Worm (Caenorhabditis elegans): ENCODE data around the gene Y66D12A.10.

- no peak for TF ChIP-seq skn-1 (tag; optimal IDR thresholded peaks at IDR 0.05)
- TF ChIP-seq elt-1 (tag; optimal IDR thresholded peaks at IDR 0.05): no peak
- no peak for TF ChIP-seq fos-1 (tag; optimal IDR thresholded peaks at IDR 0.05)
- no peak for TF ChIP-seq ceh-16 (tag; optimal IDR thresholded peaks at IDR 0.05)
- TF ChIP-seq ztf-4 (tag; optimal IDR thresholded peaks at IDR 0.05): no peak
- TF ChIP-seq lsy-2 (tag; optimal IDR thresholded peaks at IDR 0.05): no peak
- peak; percentile 41 for TF ChIP-seq sma-3 (GFP tag; optimal IDR thresholded peaks at IDR 0.05)
- TF ChIP-seq ztf-11 (tag; optimal IDR thresholded peaks at IDR 0.05): no peak
Measured at ce11 chrIII:11554701-11555111, 11.0 kb upstream of the Y66D12A.10 start.
